Fruit fly (Drosophila melanogaster) S2 (cell line): ENCODE results near the gene nab.

Source experiments
- CG8478 ChIP-seq: fragments of >200 bp; optimal IDR thresholded peaks from 2 replicates; lab custom pipeline; 2018
- CTCF ChIP-seq, 2 experiments: fragments of >200 bp; optimal IDR thresholded peaks; 2 replicates each; lab custom pipeline; 2018

- TF ChIP-seq CG8478 (no peak), CTCF (optimal IDR thresholded peaks at IDR 0.05; lab: Kevin White, UChicago) (no peak)
Observed at dm6 chr3L:4130743-4131142, 30.0 kb downstream of the nab start.
